Worm (Caenorhabditis elegans): ENCODE results near the gene mlc-5.

- TF ChIP-seq unc-62 (GFP tag; optimal IDR thresholded peaks at IDR 0.05): no peak
- no peak for TF ChIP-seq snpc-4 (GFP tag; optimal IDR thresholded peaks at IDR 0.05)
- TF ChIP-seq snpc-4 (tag; optimal IDR thresholded peaks at IDR 0.05): no peak
- no peak for TF ChIP-seq K11D2.4 (GFP tag; IDR thresholded peaks at IDR 0.05)
- TF ChIP-seq rcor-1 (GFP tag; IDR thresholded peaks at IDR 0.05): no peak
- no peak for TF ChIP-seq zim-3 (tag; optimal IDR thresholded peaks at IDR 0.05)
- TF ChIP-seq fkh-3 (tag; optimal IDR thresholded peaks at IDR 0.05): no peak
- TF ChIP-seq ama-1 (optimal IDR thresholded peaks at IDR 0.05): no peak
- TF ChIP-seq ama-1 (GFP tag; optimal IDR thresholded peaks at IDR 0.05): no peak
- TF ChIP-seq ZK185.1 (tag; optimal IDR thresholded peaks at IDR 0.05; ENCODE audit: poor library complexity, severe bottlenecking): no peak
- no peak for TF ChIP-seq bed-2 (GFP tag; IDR thresholded peaks at IDR 0.05)
- no peak for TF ChIP-seq dpl-1 (GFP tag; optimal IDR thresholded peaks at IDR 0.05)
- TF ChIP-seq snpc-1.3 (tag; optimal IDR thresholded peaks at IDR 0.05; ENCODE audit: insufficient read depth): no peak
- TF ChIP-seq lsy-27 (tag; optimal IDR thresholded peaks at IDR 0.05; ENCODE audit: borderline replicate concordance, insufficient read depth): no peak
Observed at ce11 chrIII:13623014-13623413, at the start of gene mlc-5.

All from whole organism, young adult.